Fruit fly (Drosophila melanogaster) Kc167 (cell line): Measurements from ENCODE around the gene mbm.

Experiments used
- Myc ChIP-seq: fragments of >200 bp; optimal IDR thresholded peaks from 2 replicates; lab custom pipeline; 2017; ENCODE audit warnings: missing external identifiers
- Sin3A ChIP-seq: fragments of >200 bp; optimal IDR thresholded peaks from 2 replicates; lab custom pipeline; 2018; ENCODE audit warnings: missing external identifiers
- h ChIP-seq: fragments of >200 bp; optimal IDR thresholded peaks from 3 replicates; lab custom pipeline; 2018; ENCODE audit warnings: missing external identifiers
- insv ChIP-seq: fragments of >200 bp; optimal IDR thresholded peaks from 3 replicates; lab custom pipeline; 2018; ENCODE audit warnings: missing external identifiers
- psq ChIP-seq: fragments of >200 bp; optimal IDR thresholded peaks from 2 replicates; lab custom pipeline; 2017; ENCODE audit warnings: missing external identifiers
- ttk ChIP-seq: sonication (Bioruptor generic); optimal IDR thresholded peaks from 2 replicates; lab custom pipeline; 2017; ENCODE audit warnings: missing external identifiers

The mbm gene

DNA sequence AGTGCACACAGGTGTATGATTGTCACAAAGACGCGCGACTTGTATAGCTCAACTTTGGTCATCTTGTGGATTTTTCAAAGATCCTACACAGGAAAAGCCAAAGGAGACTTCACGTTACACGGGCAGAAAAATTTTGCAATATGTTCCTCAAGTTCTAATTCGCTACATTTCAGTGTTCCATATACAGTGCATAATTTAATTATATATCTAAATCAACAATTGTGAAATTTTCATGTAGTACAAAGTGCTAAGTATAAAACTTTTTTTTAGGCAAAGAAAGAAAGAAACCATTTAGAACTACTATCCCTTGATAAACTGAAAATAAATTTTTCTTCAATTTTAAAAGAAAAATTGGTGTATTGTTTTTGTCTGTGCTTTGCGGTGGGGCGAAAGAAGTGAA is 17.4 kb upstream of the mbm start:
- TF ChIP-seq Sin3A (lab: Kevin White, UChicago) (no peak), h (lab: Kevin White, UChicago) (no peak), Myc (lab: Kevin White, UChicago) (no peak), ttk (lab: Kevin White, UChicago) (no peak), psq (lab: Kevin White, UChicago) (no peak), insv (lab: Kevin White, UChicago) (no peak)

- TF ChIP-seq Sin3A (lab: Kevin White, UChicago) (no peak), ttk (lab: Kevin White, UChicago) (no peak), Myc (lab: Kevin White, UChicago) (no peak), psq (lab: Kevin White, UChicago) (no peak), h (lab: Kevin White, UChicago) (no peak), insv (lab: Kevin White, UChicago) (no peak)
Observed at dm6 chr2L:290373-290772, 16.9 kb upstream of the mbm start.

- TF ChIP-seq insv (lab: Kevin White, UChicago) (no peak), h (lab: Kevin White, UChicago) (no peak), ttk (lab: Kevin White, UChicago) (no peak), Sin3A (lab: Kevin White, UChicago) (no peak), Myc (lab: Kevin White, UChicago) (no peak), psq (lab: Kevin White, UChicago) (no peak)
Observed at dm6 chr2L:289044-289443, 15.5 kb upstream of the mbm start, which contains the start of gene Amnionless. TSS of gene Amnionless (minus strand) at chr2L:289144.

dm6 chr2L:286421-286820 is 12.9 kb upstream of the mbm start:
- TF ChIP-seq insv (lab: Kevin White, UChicago) (no peak), Sin3A (lab: Kevin White, UChicago) (no peak), psq (lab: Kevin White, UChicago) (no peak), h (lab: Kevin White, UChicago) (no peak), ttk (lab: Kevin White, UChicago) (no peak), Myc (lab: Kevin White, UChicago) (no peak)

DNA sequence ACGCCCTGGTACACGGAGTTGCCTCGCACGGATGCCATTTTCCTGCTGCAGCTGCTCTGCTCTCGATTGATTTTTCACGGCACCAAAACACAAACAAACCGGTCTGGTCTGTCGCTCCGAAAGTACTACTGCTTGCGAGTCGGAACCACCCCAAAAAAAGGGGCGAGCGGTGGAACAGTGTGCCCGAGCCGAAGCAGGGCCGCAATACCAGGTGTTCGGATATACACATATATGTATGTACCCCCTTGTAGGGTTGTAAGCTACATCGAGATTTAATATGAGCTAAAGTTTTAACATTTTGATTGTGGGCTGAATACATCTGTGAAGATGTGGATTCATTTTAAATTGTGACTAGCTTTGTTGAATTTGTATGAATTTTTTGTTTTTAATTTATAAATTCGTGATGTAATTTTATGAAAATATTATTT is 12.1 kb upstream of the mbm start:
- TF ChIP-seq psq (lab: Kevin White, UChicago) (no peak), ttk (lab: Kevin White, UChicago) (no peak), Myc (lab: Kevin White, UChicago) (no peak), Sin3A (lab: Kevin White, UChicago) (no peak), h (lab: Kevin White, UChicago) (no peak), insv (lab: Kevin White, UChicago) (no peak)

DNA sequence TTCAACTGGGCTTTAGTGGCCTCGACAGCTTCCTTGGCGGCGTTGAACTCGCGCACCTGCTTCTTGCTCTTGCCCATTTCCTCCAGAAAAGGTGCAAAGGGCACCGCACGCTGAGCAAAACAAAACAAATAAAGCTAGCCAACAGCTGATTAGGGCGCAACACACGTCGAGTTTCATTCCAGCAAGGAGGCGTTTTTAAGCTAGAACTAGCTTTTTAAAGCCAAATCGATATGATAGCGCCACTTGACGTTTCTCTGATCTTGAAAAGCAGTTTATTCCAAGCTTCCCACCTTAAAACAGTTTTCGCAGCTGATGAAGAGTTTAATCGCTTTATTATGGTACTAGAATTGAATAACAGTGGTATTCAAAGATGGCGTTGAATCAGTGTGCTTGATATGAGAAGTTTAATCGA is 9.6 kb upstream of the mbm start, which contains the start of gene CG11601:
TSS of gene CG11601 (minus strand) at position 199 of the 412 bp plus-strand sequence.
- no peak for TF ChIP-seq insv (lab: Kevin White, UChicago)
- TF ChIP-seq ttk (lab: Kevin White, UChicago) = no peak
- TF ChIP-seq psq (lab: Kevin White, UChicago) = no peak
- no peak for TF ChIP-seq Myc (lab: Kevin White, UChicago)
- TF ChIP-seq h (lab: Kevin White, UChicago) = no peak
- no peak for TF ChIP-seq Sin3A (lab: Kevin White, UChicago)

DNA sequence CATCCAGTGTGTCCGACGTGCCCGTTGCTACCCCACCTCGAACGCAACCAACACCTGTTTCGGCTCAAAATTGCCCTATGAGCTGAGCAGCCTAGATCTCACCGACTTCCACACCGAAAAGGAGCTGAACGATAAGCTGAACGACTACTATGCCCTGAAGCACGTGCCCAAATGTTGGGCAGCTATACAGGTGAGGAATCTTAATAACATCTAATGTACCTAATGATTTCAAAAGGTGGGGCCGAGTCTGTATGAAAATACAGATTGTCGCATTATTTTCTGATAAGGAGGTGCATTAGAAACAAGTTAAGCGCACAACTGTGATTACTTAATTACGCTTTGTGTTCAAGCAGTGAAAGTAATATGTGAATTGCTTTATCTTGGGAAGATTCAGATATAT is 4.6 kb upstream of the mbm start, which contains the start of gene CG17078:
TSS of gene CG17078 (minus strand) at position 101 of the 400 bp plus-strand sequence.
- TF ChIP-seq Sin3A (lab: Kevin White, UChicago) (no peak), ttk (lab: Kevin White, UChicago) (no peak), insv (lab: Kevin White, UChicago) (no peak), h (lab: Kevin White, UChicago) (no peak), psq (lab: Kevin White, UChicago) (no peak)

DNA sequence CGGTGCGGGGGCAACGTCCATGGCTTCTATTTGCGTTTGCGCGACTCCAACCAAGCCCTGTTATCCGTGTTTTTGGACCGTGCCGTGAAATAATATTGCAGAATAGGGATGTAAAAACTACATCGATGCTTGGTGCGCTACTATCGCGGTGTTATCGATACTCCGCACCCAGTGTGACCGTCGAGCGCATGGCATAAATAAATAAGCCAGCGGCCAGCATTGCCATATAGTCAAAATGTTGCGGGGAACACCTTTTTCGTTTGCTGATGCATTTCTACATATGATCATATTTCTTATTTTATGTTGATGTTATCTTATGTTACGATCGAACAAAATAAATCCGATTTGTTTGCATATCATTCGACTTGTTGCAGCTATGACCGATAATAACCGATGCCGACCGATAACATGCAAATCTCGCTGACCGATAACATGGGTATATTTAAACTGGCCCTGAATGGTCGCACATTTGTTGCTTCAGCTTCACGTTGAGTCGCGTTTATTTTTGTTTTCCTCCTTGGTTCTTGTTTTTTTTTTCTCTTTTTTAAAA is 3.7 kb upstream of the mbm start, which contains the start of gene smo:
TSS of gene smo (plus strand) at position 461 of the 550 bp plus-strand sequence.
- TF ChIP-seq Myc (lab: Kevin White, UChicago) = no peak
- no peak for TF ChIP-seq insv (lab: Kevin White, UChicago)
- TF ChIP-seq Sin3A (lab: Kevin White, UChicago) = no peak
- TF ChIP-seq ttk (lab: Kevin White, UChicago) = no peak

DNA sequence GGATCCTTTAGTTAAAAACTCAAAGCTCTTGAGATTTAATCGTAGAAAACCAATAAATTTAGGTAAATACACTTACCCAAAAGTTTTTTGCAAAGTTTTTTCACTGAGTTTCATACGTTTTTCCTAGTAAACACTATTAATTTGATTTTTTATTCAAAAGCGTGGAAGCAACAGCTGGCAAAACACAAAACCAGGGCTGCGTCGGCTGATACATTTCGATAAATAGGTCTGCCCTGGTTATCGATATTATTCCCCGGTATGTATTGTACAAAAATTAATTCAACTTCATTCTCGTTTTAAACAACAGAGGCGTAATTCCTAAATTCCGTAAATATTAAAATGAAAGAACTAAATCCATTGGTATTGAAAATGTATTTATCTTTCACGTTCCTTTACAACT is 2.0 kb downstream of the mbm start, which contains the start of gene Dus1:
TSS of gene Dus1 (minus strand) at position 192 of the 400 bp plus-strand sequence.
- TF ChIP-seq Sin3A (lab: Kevin White, UChicago) = no peak
- TF ChIP-seq Myc (lab: Kevin White, UChicago) = no peak
- no peak for TF ChIP-seq ttk (lab: Kevin White, UChicago)
- TF ChIP-seq h (lab: Kevin White, UChicago) = no peak
- no peak for TF ChIP-seq psq (lab: Kevin White, UChicago)
- no peak for TF ChIP-seq insv (lab: Kevin White, UChicago)

dm6 chr2L:268788-269187 is 4.7 kb downstream of the mbm start, which contains the start of gene CG3345:
TSS of gene CG3345 (plus strand) at chr2L:269088.
- TF ChIP-seq Sin3A (lab: Kevin White, UChicago) = no peak
- TF ChIP-seq h (lab: Kevin White, UChicago) = no peak
- no peak for TF ChIP-seq psq (lab: Kevin White, UChicago)
- TF ChIP-seq ttk (lab: Kevin White, UChicago) = no peak
- TF ChIP-seq insv (lab: Kevin White, UChicago) = no peak
- no peak for TF ChIP-seq Myc (lab: Kevin White, UChicago)

DNA sequence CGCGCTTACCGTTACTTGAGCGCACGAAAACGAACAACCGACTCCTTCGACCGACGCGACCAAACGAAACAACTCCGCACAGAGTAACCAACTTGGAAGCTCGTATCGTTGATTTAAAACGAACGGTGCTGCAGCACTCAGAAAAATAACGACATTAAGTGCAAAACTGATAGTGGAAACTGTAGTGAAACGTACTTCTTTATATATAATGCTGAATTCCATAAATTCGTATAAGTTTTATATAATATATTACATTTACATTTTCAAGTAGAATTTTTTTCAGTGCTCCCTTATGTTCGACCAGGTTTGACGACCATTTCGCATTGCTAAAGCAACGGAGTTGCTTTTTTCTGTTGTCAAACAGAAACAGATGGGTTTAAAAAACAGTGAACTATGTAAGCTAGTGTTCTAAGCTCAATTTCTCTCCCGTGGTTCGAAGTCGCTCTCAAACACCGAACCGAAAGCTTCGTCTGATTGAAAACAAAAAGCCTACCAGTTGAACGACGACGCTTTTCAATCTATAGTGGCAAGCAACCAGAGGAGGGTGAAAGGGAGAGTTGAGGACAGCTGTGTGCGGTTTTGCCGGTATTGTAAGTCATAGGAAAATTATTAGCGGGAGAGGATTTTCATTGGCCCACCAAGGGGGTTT is 6.0 kb downstream of the mbm start, which contains the start of gene CG17075:
TSS of gene CG17075 (minus strand) at position 65 of the 649 bp plus-strand sequence.
- TF ChIP-seq insv (lab: Kevin White, UChicago) (no peak), Sin3A (lab: Kevin White, UChicago) (no peak), h (lab: Kevin White, UChicago) (no peak), psq (lab: Kevin White, UChicago) (no peak), ttk (lab: Kevin White, UChicago) (no peak), Myc (lab: Kevin White, UChicago) (no peak)
